Fruit fly (Drosophila melanogaster): ENCODE measurements around the gene GATAd.

The GATAd gene

DNA sequence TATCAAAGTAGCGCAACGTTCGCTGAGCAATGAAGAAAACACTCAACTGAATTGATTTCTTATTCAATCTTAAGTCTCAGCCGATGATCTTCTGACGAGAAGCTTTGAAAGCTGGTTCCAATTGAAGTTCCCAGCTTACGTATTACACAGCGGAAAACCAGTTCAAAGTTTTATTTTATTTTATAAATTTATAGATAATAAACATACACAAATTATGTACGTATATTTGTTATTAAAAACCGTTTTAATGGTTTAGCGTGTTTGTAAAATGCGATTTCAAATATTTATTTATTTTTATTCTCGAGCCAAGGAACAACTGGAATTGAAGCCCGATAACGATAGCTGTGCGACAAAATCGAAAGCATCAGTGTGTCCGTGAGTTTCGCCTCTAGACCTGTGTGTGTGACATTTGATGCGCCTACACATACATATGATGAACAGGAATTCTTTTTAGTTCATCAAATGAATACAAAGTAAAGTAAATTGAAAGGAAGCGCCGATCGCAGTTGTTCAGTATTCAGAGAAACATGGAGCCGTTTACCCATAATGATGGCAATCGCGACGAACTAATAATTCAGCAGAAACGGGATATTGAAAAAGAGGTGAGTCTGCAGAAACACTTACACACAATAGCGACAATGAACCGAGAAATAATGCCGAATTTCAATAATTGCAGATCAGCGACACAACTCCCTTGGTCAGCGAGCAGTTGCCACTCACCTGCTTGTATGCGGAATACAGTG is 26.8 kb upstream of the GATAd start, which contains the start of the genes CG5390 and CG4968 (continued):
- TF ChIP-seq Myb (GFP tag; optimal IDR thresholded peaks at IDR 0.05) = peak; percentile 4
- no peak for TF ChIP-seq hb (GFP tag; IDR thresholded peaks at IDR 0.05; ENCODE audit: partially characterized antibody)
- TF ChIP-seq bcd (GFP tag; optimal IDR thresholded peaks at IDR 0.05) = no peak
- no peak for TF ChIP-seq shn (GFP tag; optimal IDR thresholded peaks at IDR 0.05)
- TF ChIP-seq YL-1 (GFP tag; optimal IDR thresholded peaks at IDR 0.05) = peak; percentile 85
- no peak for TF ChIP-seq ATbp (GFP tag; optimal IDR thresholded peaks at IDR 0.05)
- peak; percentile 81 for TF ChIP-seq MESR4 (GFP tag; optimal IDR thresholded peaks at IDR 0.05)
- no peak for TF ChIP-seq org-1 (GFP tag; optimal IDR thresholded peaks at IDR 0.05)
- TF ChIP-seq CG7839 (tag; optimal IDR thresholded peaks at IDR 0.05) = no peak
- peak; percentile 72 for TF ChIP-seq CG17359 (tag; optimal IDR thresholded peaks at IDR 0.05)
- peak; percentile 32 for TF ChIP-seq CG33557 (GFP tag; optimal IDR thresholded peaks at IDR 0.05)
- no peak for TF ChIP-seq cad (GFP tag; optimal IDR thresholded peaks at IDR 0.05)
- no peak for TF ChIP-seq CG2875 (GFP tag; optimal IDR thresholded peaks at IDR 0.05)
- no peak for TF ChIP-seq D (optimal IDR thresholded peaks at IDR 0.05)
- peak; percentile 64 for TF ChIP-seq D (GFP tag; optimal IDR thresholded peaks at IDR 0.05)
- TF ChIP-seq crol (GFP tag; IDR thresholded peaks at IDR 0.05) = no peak
- no peak for TF ChIP-seq CG11560 (tag; IDR thresholded peaks at IDR 0.05)
- TF ChIP-seq grn (GFP tag; optimal IDR thresholded peaks at IDR 0.05) = no peak
- TF ChIP-seq Ada2b (GFP tag; IDR thresholded peaks at IDR 0.05) = peak; percentile 63
- no peak for TF ChIP-seq Optix (GFP tag; IDR thresholded peaks at IDR 0.05)
- TF ChIP-seq CG4730 (GFP tag; IDR thresholded peaks at IDR 0.05) = no peak
- TF ChIP-seq kni (GFP tag; optimal IDR thresholded peaks at IDR 0.05) = no peak
- peak; percentile 14 for TF ChIP-seq CG13123 (GFP tag; optimal IDR thresholded peaks at IDR 0.05)
- TF ChIP-seq CG6854 (GFP tag; optimal IDR thresholded peaks at IDR 0.05) = no peak
- 0 out of 2 replicates have a peak, but pooled peaks have one; percentile 14 for TF ChIP-seq CG14667 (GFP tag; IDR thresholded peaks at IDR 0.05)
- peak; percentile 45 for TF ChIP-seq CG7928 (GFP tag; optimal IDR thresholded peaks at IDR 0.05)
- no peak for TF ChIP-seq mld (GFP tag; IDR thresholded peaks at IDR 0.05; ENCODE audit: partially characterized antibody)
- peak; percentile 37 for TF ChIP-seq CG34376 (GFP tag; optimal IDR thresholded peaks at IDR 0.05)
- no peak for TF ChIP-seq Abd-B (GFP tag; optimal IDR thresholded peaks at IDR 0.05)
- TF ChIP-seq ranshi (GFP tag; IDR thresholded peaks at IDR 0.05) = peak; percentile 47; the same call in 1 of the 2 replicates
- TF ChIP-seq Aef1 (GFP tag; IDR thresholded peaks at IDR 0.05) = peak; percentile 38; the same call in 1 of the 3 replicates
- TF ChIP-seq CG12744 (GFP tag; optimal IDR thresholded peaks at IDR 0.05) = no peak
- peak; percentile 43 for TF ChIP-seq CG13624 (GFP tag; optimal IDR thresholded peaks at IDR 0.05)
- TF ChIP-seq CG8281 (tag; optimal IDR thresholded peaks at IDR 0.05) = peak; percentile 17
- peak; percentile 8 for TF ChIP-seq Dad (GFP tag; optimal IDR thresholded peaks at IDR 0.05)
- peak; percentile 55 for TF ChIP-seq al (GFP tag; IDR thresholded peaks at IDR 0.05)
- TF ChIP-seq tna (GFP tag; IDR thresholded peaks at IDR 0.05; ENCODE audit: partially characterized antibody) = no peak
- peak; percentile 70 for TF ChIP-seq NFAT (GFP tag; IDR thresholded peaks at IDR 0.05)
- TF ChIP-seq CG13296 (GFP tag; optimal IDR thresholded peaks at IDR 0.05) = peak; percentile 82
- TF ChIP-seq CG42726 (GFP tag; IDR thresholded peaks at IDR 0.05; ENCODE audit: partially characterized antibody) = no peak
- TF ChIP-seq lola (GFP tag; optimal IDR thresholded peaks at IDR 0.05) = peak in 1 of 3 experiments; percentile 36
- TF ChIP-seq CG12769 (tag; optimal IDR thresholded peaks at IDR 0.05) = no peak
- peak; percentile 79 for TF ChIP-seq CoRest (tag; optimal IDR thresholded peaks at IDR 0.05)
- no peak for TF ChIP-seq CG18764 (GFP tag; optimal IDR thresholded peaks at IDR 0.05)
- no peak for TF ChIP-seq eyg (GFP tag; optimal IDR thresholded peaks at IDR 0.05)
- no peak for TF ChIP-seq jigr1 (GFP tag; IDR thresholded peaks at IDR 0.05)
- TF ChIP-seq CG11695 (GFP tag; IDR thresholded peaks at IDR 0.05) = peak; percentile 72; the same call in 2 of the 3 replicates
- TF ChIP-seq CG16779 (GFP tag; IDR thresholded peaks at IDR 0.05) = no peak
- TF ChIP-seq eve (GFP tag; optimal IDR thresholded peaks at IDR 0.05) = no peak
- no peak for TF ChIP-seq jumu (GFP tag; optimal IDR thresholded peaks at IDR 0.05)

All from whole organism, embryonic.